Fruit fly (Drosophila melanogaster): ENCODE measurements around the gene AnxB11.

Gene AnxB11

DNA sequence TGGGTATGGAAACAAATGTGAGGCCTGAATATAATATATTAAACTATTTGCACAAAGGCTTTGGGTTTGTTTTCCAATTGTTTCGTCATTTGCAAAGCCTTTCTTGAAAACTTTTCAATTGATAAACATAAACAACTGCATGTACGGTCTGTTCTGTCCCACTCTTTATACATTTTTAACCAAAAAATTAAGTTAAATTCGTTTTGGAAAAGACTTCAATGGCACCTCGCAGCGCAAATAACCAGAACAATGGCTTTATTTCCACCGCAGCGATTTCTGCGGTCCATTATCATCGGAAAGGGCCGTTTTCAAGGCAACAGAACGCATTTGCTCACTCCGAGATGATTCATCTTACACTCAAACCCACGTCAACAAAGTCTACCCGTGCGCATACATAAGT, 1.2 kb downstream of the AnxB11 start:
- TF ChIP-seq CG17801 (GFP tag; optimal IDR thresholded peaks at IDR 0.05; ENCODE audit: partially characterized antibody): no peak

DNA sequence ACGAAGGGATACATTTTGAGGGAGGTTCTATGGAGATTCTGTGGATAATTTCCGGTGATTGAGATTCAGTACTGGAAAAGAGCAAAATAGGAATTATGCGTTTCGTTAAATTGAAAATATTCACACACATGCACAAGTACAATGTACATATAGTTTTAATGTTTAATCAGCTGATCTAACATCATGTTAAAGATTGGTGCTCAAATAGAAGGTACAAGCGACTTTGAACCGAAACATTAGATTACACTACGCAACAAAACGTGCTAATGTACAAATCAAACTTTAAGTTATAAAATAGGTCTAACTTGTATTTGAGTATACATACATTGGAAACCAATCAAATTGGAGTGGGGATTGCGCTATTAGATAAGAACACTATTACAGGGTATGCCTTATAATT, 2.0 kb downstream of the AnxB11 start:
- TF ChIP-seq CG17801 (GFP tag; optimal IDR thresholded peaks at IDR 0.05; ENCODE audit: partially characterized antibody): no peak

DNA sequence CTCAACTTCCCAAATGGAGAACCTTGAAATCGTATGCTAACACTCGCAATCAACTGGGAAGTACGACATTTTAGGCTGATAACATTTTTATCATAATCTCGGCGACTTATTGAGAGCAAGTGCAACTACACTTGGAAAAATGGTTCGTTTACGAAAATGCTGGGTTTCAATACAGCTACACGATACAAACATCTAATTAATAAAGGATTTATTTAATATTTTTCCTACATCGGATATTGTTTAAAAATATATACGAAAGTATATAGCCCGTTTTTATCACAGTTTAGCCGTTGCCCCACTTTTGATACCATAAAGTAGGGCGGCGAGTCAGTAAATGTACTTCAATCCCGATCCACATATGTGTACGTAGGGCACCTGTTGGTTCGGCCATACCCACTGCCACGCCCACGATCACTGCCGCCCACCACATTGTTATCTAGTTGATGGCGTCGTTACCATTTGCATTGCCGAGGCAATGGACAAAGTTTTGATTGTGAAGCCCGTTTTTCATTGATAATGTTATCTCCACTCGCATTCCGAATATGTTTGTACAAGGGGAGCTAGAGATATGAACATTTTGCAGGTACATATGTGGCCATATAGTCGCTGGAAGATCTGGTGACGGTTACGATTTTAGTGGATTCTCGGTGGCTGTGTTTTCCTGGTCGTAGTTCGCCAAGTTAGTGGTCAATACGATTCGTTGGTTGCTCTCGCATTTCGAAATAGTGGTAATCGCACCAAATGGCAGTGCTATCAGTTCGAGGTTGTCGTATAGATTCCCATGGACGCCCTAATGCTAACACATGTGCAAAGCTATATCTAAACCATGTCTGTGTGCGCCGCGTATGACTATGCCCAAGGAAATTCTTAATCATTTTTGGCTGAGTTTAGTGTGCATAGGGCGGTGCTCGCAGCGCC, 7.4 kb downstream of the AnxB11 start, which contains the start of gene Traf-like:
TSS of gene Traf-like (plus strand) at position 596 of the 918 bp plus-strand sequence.
- no peak for TF ChIP-seq CG17801 (GFP tag; optimal IDR thresholded peaks at IDR 0.05; ENCODE audit: partially characterized antibody)

DNA sequence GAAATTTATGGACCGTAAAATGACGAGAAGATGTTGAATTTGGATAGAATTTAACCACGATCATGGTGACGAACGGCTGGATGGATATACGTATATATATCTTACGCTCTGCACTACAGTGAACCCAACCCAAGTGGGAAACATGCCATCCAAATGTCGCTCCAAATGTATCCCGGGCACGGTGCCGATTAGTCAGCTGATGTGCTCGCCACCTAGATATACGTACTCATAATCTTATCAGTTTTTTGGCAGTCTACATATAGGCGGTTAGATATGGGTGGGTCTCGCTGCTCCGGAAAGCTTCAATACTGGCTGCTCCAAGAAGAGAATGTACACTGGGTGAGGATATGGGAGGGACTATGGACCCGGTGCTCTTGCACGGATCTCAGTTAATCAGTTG, 16.0 kb downstream of the AnxB11 start:
- TF ChIP-seq CG17801 (GFP tag; optimal IDR thresholded peaks at IDR 0.05; ENCODE audit: partially characterized antibody): no peak

DNA sequence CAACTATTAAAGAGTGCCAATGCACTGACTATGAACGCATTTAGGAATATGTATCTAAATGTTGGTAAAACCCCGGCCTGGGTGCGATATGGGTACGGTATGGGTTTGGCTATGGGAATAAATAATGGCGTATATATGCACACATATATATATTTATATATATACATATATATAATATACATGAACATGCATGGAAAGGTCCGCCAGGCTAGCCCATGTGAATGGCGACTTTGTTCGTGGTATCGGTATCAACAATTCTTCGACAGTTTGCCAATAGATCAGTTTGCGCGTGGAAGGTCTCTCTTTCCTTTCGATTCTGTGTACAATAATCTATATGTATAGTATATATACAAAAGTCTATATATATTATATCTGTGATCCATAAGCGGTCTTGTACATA, 16.9 kb downstream of the AnxB11 start, which contains the start of gene CG4301:
TSS of gene CG4301 (plus strand) at position 301 of the 400 bp plus-strand sequence.
- no peak for TF ChIP-seq CG17801 (GFP tag; optimal IDR thresholded peaks at IDR 0.05; ENCODE audit: partially characterized antibody)

DNA sequence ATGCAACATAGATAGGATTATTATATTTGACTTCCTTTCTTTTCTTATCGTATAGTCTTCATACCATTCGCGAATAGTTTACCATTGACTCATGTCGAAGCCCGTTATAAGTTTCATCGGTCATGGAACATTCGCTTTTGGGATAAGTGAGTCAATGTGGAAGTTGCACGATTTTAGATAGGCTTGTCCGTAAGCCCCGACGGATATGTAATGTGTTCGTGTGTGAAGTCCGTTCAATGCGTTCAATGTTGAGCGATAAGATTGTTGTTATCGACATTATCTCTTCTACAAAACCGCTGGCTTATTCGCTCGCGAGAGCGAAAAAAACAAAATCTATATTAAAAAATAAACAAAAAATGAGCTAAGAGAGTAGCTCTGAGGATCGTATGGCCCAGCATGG, 17.3 kb downstream of the AnxB11 start, which contains the start of gene CG9981:
TSS of gene CG9981 (minus strand) at position 320 of the 400 bp plus-strand sequence.
- TF ChIP-seq CG17801 (GFP tag; optimal IDR thresholded peaks at IDR 0.05; ENCODE audit: partially characterized antibody): no peak

dm6 chrX:16403811-16404420, 18.1 kb downstream of the AnxB11 start:
- TF ChIP-seq CG17801 (GFP tag; optimal IDR thresholded peaks at IDR 0.05; ENCODE audit: partially characterized antibody): peak; percentile 74

- TF ChIP-seq CG17801 (GFP tag; optimal IDR thresholded peaks at IDR 0.05; ENCODE audit: partially characterized antibody): peak; percentile 84
These were observed 30.7 kb downstream of the AnxB11 start, which contains the start of the genes TH1 and mei-41 for dm6 chrX:16391397-16391796. Gene TH1 (minus strand): TSS chrX:16391438. Gene mei-41 (plus strand): TSS chrX:16391698.

- TF ChIP-seq CG17801 (GFP tag; optimal IDR thresholded peaks at IDR 0.05; ENCODE audit: partially characterized antibody): peak; percentile 4
These were observed 36.1 kb downstream of the AnxB11 start for dm6 chrX:16385942-16386392.

dm6 chrX:16384843-16385726, 37.0 kb downstream of the AnxB11 start, which contains the start of the genes CG9992 and CG4239:
Gene CG9992 (minus strand): TSS chrX:16384908.
Gene CG4239 (plus strand): TSS chrX:16385278.
- TF ChIP-seq CG17801 (GFP tag; optimal IDR thresholded peaks at IDR 0.05; ENCODE audit: partially characterized antibody): peak; percentile 7

DNA sequence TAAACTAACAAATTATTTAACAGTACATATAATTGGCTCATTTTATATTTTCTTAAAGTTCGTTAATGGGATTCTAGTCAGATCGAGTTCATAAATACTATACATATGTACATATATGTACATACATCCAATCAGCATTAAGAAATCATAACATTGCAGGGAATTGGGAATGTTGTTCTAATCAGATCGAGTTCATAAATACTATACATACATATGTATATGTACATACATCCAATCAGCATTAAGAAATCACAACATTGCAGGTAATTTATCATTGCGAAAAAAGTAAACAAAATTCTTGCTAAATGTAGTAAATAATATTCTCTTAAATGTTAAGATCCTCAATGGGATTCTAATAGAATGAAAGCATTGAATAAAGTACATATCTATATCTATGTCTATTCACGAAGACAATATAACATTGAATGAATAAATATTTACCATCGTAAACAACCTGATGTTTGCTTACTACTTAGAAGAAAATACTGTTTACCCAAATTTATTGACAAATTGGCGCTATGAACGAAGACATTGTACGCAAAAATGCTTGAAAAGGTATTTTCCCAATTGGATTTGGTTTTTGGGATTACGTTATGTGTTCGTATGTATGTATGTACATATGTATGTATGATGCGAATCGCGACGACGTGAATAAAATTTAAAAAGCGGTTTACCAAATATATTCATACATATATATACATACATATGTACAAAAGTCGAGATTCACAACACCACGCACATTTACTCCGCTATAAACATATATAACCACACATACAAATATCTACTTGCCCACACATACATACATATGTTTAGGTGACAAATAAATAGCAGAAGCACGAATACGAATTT, 38.2 kb downstream of the AnxB11 start:
- TF ChIP-seq CG17801 (GFP tag; optimal IDR thresholded peaks at IDR 0.05; ENCODE audit: partially characterized antibody): no peak

DNA sequence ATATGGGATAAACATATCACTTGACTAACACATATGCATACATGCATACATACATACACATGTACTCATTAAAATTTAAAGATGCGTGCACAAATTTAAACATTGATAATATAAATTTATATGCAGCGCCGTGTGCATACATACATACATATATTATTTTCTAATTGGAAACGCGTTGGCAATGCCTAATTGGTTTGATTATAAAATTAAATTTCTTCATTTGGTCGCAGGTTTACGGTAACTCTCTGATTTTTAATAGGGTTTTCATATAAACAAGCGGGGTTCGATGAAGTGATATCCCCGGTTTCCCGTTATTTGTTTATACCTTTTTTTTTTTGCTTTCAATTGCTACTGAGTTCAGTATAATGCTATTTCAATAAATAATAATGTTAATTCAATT, 48.0 kb downstream of the AnxB11 start:
- TF ChIP-seq CG17801 (GFP tag; optimal IDR thresholded peaks at IDR 0.05; ENCODE audit: partially characterized antibody): no peak

DNA sequence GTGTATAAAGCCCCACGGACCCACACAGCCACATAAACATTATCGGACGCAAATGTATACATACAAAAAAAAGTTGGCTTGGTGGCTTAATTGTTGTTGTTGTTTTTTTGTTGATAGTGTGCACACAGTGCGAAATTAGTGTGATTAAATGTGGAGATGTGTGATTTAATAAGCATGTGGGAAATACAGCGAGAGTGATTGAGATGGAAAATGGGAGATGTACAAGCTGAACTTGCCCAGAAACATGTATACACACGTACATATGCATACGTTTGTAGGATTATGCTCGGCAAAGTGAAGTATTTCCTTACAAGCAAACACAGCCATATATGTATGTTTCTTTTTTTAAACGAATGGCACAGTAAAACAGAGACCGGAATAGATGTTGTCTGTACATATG, 48.5 kb downstream of the AnxB11 start:
- no peak for TF ChIP-seq CG17801 (GFP tag; optimal IDR thresholded peaks at IDR 0.05; ENCODE audit: partially characterized antibody)

Data from ovary, adult (tissue).